Worm (Caenorhabditis elegans) whole organism, L1 larva: ENCODE results near the gene arrd-25.

Experiments
- lin-39 ChIP-seq: fragments of 150-350 bp; optimal IDR thresholded peaks from 2 replicates; lab custom pipeline; 2014; ENCODE audit warnings: missing biosample characterization, missing genetic modification reagents, missing genetic modification characterization
- lir-3 ChIP-seq: sonication (generic microtip); optimal IDR thresholded peaks from 2 replicates; lab custom pipeline; 2016; ENCODE audit warnings: mild to moderate bottlenecking, missing genetic modification characterization, moderate library complexity, missing compliant biosample characterization; ENCODE audit not compliant: poor library complexity
- rnt-1 ChIP-seq: sonication (generic microtip); optimal IDR thresholded peaks from 2 replicates; lab custom pipeline; 2016; ENCODE audit warnings: mild to moderate bottlenecking, missing genetic modification characterization, moderate library complexity, missing compliant biosample characterization
- snpc-4 ChIP-seq: fragments of 150-350 bp; optimal IDR thresholded peaks from 2 replicates; lab custom pipeline; 2014; ENCODE audit warnings: missing biosample characterization, missing genetic modification characterization

DNA sequence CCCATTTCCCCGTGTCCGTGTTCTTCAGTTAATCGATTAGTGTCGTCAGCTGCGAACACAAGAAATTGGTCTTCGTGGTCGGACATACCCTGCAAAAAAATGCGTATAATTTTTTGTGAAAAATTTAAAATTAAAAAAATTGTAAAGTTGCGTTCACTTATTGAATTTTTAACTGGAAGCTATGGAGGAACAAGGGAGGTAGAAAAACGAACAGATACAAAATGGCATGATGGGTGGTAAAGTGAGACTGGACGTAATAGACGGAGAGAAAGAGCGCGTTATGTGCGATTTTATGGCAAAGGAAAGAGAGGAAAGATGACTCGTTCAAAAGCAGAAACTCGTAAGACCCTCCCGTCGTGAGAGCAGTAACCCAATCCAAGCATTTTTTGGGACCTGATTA is 50.6 kb downstream of the arrd-25 start, which contains the start of gene C33G3.6:
- TF ChIP-seq snpc-4 (tag; lab: Kevin White, UChicago) (no peak), rnt-1 (no peak), lir-3 (tag; lab: Kevin White, UChicago) (no peak), lin-39 (no peak)
